Fruit fly (Drosophila melanogaster): ENCODE data around the gene Arfrp1.

Arfrp1 gene

DNA sequence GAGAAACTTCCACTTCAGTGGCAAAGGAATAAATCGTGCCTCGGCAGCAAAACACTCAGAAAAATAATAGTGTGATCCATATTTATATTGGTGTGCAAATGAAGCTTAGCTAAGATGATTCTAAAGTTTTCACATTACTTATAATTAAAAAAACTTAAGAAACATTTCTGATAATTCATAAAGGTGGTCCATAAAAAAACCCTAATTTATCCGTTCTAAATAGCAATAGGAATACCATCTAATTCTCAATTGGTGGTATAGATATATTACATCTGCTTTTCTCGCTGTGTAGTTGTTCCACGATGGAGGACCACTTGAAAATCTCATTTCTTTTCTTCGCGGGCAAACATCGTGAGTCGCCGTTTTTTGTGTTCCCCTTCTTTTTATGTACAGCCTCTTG, 48.3 kb downstream of the Arfrp1 start (continued):
- TF ChIP-seq Dp (GFP tag; optimal IDR thresholded peaks at IDR 0.05) (no peak), nau (GFP tag; optimal IDR thresholded peaks at IDR 0.05) (no peak), CG12942 (GFP tag; optimal IDR thresholded peaks at IDR 0.05) (no peak), pho (GFP tag; optimal IDR thresholded peaks at IDR 0.05) (peak; percentile 25), CG34224 (GFP tag; IDR thresholded peaks at IDR 0.05; ENCODE audit: partially characterized antibody) (no peak), Sox102F (GFP tag; optimal IDR thresholded peaks at IDR 0.05) (peak; percentile 65), sug (tag; optimal IDR thresholded peaks at IDR 0.05) (no peak), tap (tag; optimal IDR thresholded peaks at IDR 0.05) (peak; percentile 65), CG18764 (GFP tag; optimal IDR thresholded peaks at IDR 0.05) (peak; percentile 44), CG12769 (tag; optimal IDR thresholded peaks at IDR 0.05) (no peak), CG11398 (GFP tag; optimal IDR thresholded peaks at IDR 0.05) (no peak), crp (GFP tag; optimal IDR thresholded peaks at IDR 0.05) (no peak), psq (GFP tag; optimal IDR thresholded peaks at IDR 0.05) (no peak), h (optimal IDR thresholded peaks at IDR 0.05) (no peak), lilli (GFP tag; optimal IDR thresholded peaks at IDR 0.05) (peak; percentile 53), exex (tag; optimal IDR thresholded peaks at IDR 0.05) (no peak), CG1603 (tag; optimal IDR thresholded peaks at IDR 0.05) (no peak), nom (GFP tag; optimal IDR thresholded peaks at IDR 0.05) (peak; percentile 50), prd (optimal IDR thresholded peaks at IDR 0.05) (no peak), prd (GFP tag; IDR thresholded peaks at IDR 0.05) (peak; percentile 43; the same call in 2 of the 3 replicates), CG12155 (GFP tag; optimal IDR thresholded peaks at IDR 0.05) (peak; percentile 52), CG7987 (GFP tag; optimal IDR thresholded peaks at IDR 0.05) (peak; percentile 14), CG9932 (GFP tag; IDR thresholded peaks at IDR 0.05) (peak; percentile 44), emc (GFP tag; optimal IDR thresholded peaks at IDR 0.05) (no peak), CG8089 (GFP tag; optimal IDR thresholded peaks at IDR 0.05) (peak; percentile 39), fd102C (GFP tag; optimal IDR thresholded peaks at IDR 0.05) (no peak), slbo (GFP tag; IDR thresholded peaks at IDR 0.05) (peak; percentile 34; the same call in 1 of the 2 replicates), kni (GFP tag; optimal IDR thresholded peaks at IDR 0.05) (no peak), repo (GFP tag; optimal IDR thresholded peaks at IDR 0.05) (no peak), Oli (tag; optimal IDR thresholded peaks at IDR 0.05) (peak; percentile 67), lola (GFP tag; optimal IDR thresholded peaks at IDR 0.05) (peak in 1 of 3 experiments; percentile 62), CG6689 (GFP tag; IDR thresholded peaks at IDR 0.05) (no peak; the same call in none of the 2 replicates), CG4282 (GFP tag; optimal IDR thresholded peaks at IDR 0.05) (no peak), Bgb (GFP tag; IDR thresholded peaks at IDR 0.05; ENCODE audit: partially characterized antibody) (no peak), pros (GFP tag; optimal IDR thresholded peaks at IDR 0.05) (peak; percentile 66), salm (tag; optimal IDR thresholded peaks at IDR 0.05) (no peak), bbx (GFP tag; IDR thresholded peaks at IDR 0.05; ENCODE audit: partially characterized antibody) (no peak), CG3838 (GFP tag; optimal IDR thresholded peaks at IDR 0.05) (no peak), eve (GFP tag; optimal IDR thresholded peaks at IDR 0.05) (no peak), NfI (GFP tag; optimal IDR thresholded peaks at IDR 0.05) (peak; percentile 30), gsb (GFP tag; IDR thresholded peaks at IDR 0.05) (no peak), Med (GFP tag) (peak; percentile 63), nmo (GFP tag; optimal IDR thresholded peaks at IDR 0.05) (peak; percentile 69), CG17829 (tag; optimal IDR thresholded peaks at IDR 0.05) (peak; percentile 66), CG2199 (GFP tag; IDR thresholded peaks at IDR 0.05) (no peak), sr (GFP tag; IDR thresholded peaks at IDR 0.05) (no peak), Bdp1 (GFP tag; optimal IDR thresholded peaks at IDR 0.05) (no peak), vnd (GFP tag; IDR thresholded peaks at IDR 0.05; ENCODE audit: partially characterized antibody) (no peak), CG17186 (GFP tag; optimal IDR thresholded peaks at IDR 0.05) (no peak), CG3407 (GFP tag; optimal IDR thresholded peaks at IDR 0.05) (no peak), Fer1 (GFP tag; optimal IDR thresholded peaks at IDR 0.05) (peak; percentile 67)

All from whole organism, embryonic.